Worm (Caenorhabditis elegans): ENCODE results near the gene R05G6.3.

DNA sequence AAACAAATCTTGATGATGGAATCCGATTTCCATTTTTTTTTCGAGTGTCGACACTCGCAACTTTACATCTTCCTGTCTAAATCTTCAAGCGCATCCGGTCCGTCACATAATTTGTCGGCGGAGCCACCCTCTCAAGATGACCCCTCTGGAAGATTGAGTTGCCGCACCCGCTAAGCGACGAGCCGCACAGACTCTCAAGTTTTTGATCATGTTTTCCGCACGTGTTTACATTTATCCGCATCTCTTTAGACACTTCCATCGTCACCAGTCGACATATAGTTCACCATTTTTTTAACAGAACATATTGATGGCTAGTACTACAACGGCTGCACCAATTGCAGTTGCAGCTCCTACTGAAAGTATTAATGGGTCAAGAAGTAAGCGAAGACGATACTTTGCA lies 24.9 kb upstream of the R05G6.3 start, which contains the start of gene F55G1.1:
- TF ChIP-seq lin-13 (tag; optimal IDR thresholded peaks at IDR 0.05) (no peak), elt-3 (tag; optimal IDR thresholded peaks at IDR 0.05) (no peak), nhr-76 (tag; optimal IDR thresholded peaks at IDR 0.05) (no peak), unc-39 (tag; optimal IDR thresholded peaks at IDR 0.05) (no peak), nhr-2 (tag; optimal IDR thresholded peaks at IDR 0.05) (no peak), mep-1 (tag; optimal IDR thresholded peaks at IDR 0.05) (no peak), snpc-4 (tag; optimal IDR thresholded peaks at IDR 0.05) (no peak), zip-8 (tag; optimal IDR thresholded peaks at IDR 0.05) (no peak), elt-1 (tag; optimal IDR thresholded peaks at IDR 0.05; ENCODE audit: borderline replicate concordance, insufficient read depth) (no peak), nhr-12 (tag; optimal IDR thresholded peaks at IDR 0.05) (no peak)
